Fruit fly (Drosophila melanogaster) whole organism, pupa: ENCODE results near the gene CG17292.

Experiments
- CG10348 ChIP-seq: fragments of 200-800 bp; sonication (Bioruptor generic); IDR thresholded peaks from 2 replicates; pipeline ENCODE4 v1.3.6; 2022; ENCODE audit warnings: missing biosample characterization, missing genetic modification characterization
- CG12605 ChIP-seq: fragments of 200-800 bp; sonication (Bioruptor generic); IDR thresholded peaks from 2 replicates; pipeline ENCODE4 v1.3.6; 2022; ENCODE audit warnings: missing biosample characterization, missing genetic modification characterization
- CG32121 ChIP-seq: fragments of 200-800 bp; sonication (Bioruptor generic); IDR thresholded peaks from 2 replicates; pipeline ENCODE4 v1.3.6; 2022; ENCODE audit warnings: missing biosample characterization, missing genetic modification characterization
- EcR ChIP-seq: fragments of 200-800 bp; sonication (Bioruptor generic); optimal IDR thresholded peaks from 3 replicates; lab custom pipeline; 2019; ENCODE audit warnings: missing biosample characterization, missing genetic modification characterization, mild to moderate bottlenecking, moderate library complexity, missing genetic modification reagents
- Ets98B ChIP-seq: fragments of 200-800 bp; sonication (Bioruptor generic); IDR thresholded peaks from 2 replicates; pipeline ENCODE4 v1.3.6; 2022; ENCODE audit warnings: missing biosample characterization, missing genetic modification characterization
- Pif1B ChIP-seq: fragments of 200-800 bp; sonication (Bioruptor generic); optimal IDR thresholded peaks from 3 replicates; lab custom pipeline; 2016; ENCODE audit warnings: missing biosample characterization, missing genetic modification characterization

DNA sequence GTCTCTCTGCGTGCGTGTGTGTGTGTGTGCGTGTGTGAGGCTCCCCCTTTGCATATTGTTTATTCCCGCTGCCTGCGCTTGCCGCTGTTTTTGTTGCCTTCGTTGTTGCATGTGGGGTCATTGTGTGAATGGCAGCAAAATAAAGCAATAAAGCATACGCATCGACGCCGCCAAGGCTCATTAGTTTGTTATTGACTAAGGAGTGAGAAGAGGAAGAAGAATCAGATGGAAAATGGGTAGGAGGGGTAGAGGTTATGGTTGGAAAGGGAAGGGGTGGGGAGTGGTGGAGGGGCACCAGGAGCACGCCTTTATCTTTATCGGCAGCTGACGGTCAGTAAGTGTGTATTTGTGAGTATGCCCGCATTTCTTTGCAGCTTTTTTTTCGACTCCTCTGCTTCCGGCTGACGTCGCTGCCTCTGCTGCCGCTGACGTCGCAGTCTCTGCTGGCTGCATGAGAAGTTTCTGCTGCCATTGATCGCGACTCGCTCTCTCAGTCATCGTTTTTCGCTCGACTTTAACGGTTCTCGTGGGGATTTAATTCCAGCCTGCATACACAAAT lies 49.2 kb downstream of the CG17292 start:
- TF ChIP-seq EcR (GFP tag; lab: Kevin White, UChicago), result peak; percentile 94
- TF ChIP-seq Ets98B (GFP tag; lab: Robert Waterston, UW), result no peak
- TF ChIP-seq CG12605 (GFP tag; lab: Robert Waterston, UW), result 0 out of 2 replicates have a peak, but pooled peaks have one; percentile 18
- no peak for TF ChIP-seq CG10348
- TF ChIP-seq CG32121 (GFP tag; lab: Robert Waterston, UW), result no peak
- TF ChIP-seq Pif1B (GFP tag; lab: Kevin White, UChicago), result no peak
